Fruit fly (Drosophila melanogaster): ENCODE measurements around the gene Sec13.

dm6 chr3R:23340621-23341020, 15.5 kb upstream of the Sec13 start:
- TF ChIP-seq h (optimal IDR thresholded peaks at IDR 0.05) = no peak
- TF ChIP-seq ttk (optimal IDR thresholded peaks at IDR 0.05) = no peak
- TF ChIP-seq psq (optimal IDR thresholded peaks at IDR 0.05) = no peak
- TF ChIP-seq Sin3A (optimal IDR thresholded peaks at IDR 0.05) = no peak
